Fruit fly (Drosophila melanogaster): Measurements from ENCODE around the gene dnc.
A peak's percentile ranks its signal among the peaks of the same experiment; 100 is the strongest.

The dnc gene

DNA sequence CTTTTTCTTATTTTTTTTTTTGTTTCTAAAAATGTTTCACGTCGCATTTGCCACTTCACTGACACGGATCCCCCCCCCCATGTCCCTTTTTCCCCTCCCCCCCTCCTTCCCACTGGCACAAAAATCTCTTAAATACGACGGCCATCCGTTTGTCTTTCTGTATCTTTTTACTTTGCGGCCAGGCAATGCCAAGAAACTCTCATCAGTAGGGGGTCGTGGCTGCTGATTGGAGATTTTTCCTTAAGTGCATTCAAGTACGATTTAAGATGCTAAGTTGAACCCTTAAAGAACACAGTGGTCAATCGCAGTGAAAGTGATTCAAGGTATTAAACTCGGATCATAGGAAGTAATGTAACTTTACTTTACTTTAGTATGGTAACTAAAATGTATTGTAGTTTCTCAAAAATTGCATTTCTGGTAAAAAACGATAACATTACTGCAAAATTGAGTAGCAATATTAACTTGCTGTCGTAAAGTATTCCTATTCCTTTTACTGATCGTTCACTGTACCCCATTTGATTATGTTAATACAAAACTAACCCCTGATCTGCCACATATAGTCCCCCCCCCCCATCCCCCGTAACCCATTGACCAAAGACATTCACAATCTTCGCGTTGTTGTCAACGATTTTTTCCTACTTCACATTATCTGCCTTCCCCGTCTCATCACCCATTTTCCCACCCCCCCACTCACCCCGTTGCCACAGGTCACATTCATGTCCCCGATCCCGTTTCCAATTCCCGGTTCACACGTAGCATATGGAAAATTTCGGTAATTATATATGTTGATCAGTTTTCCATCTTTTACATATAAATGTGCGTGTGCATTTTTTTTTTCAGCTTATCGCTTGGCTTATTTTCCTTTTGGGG is 168.4 kb downstream of the dnc start:
- TF ChIP-seq CG17801 (GFP tag; optimal IDR thresholded peaks at IDR 0.05; ENCODE audit: partially characterized antibody): no peak

DNA sequence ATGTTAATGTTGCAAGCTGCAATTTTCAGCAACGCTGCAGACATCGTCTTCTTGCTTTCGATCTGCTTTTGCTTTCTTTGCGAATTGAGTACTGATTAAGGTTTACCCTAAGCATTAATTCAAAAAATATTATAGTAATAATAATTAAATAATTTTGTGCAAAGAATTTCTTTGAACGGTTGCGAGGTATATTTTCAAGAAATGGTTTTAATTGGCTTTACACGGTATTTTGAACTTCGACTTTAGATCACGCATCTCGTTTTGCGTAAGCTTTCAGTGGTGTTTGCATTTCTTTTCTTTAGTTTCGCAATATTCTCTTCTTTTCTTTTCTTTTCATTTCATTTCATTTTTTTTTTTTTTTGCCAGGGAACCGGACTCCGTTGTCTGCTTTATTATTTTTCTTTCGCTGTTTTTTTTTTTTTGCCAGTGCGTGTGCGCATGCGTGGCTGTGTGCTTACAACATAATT is 170.4 kb downstream of the dnc start:
- no peak for TF ChIP-seq CG17801 (GFP tag; optimal IDR thresholded peaks at IDR 0.05; ENCODE audit: partially characterized antibody)

DNA sequence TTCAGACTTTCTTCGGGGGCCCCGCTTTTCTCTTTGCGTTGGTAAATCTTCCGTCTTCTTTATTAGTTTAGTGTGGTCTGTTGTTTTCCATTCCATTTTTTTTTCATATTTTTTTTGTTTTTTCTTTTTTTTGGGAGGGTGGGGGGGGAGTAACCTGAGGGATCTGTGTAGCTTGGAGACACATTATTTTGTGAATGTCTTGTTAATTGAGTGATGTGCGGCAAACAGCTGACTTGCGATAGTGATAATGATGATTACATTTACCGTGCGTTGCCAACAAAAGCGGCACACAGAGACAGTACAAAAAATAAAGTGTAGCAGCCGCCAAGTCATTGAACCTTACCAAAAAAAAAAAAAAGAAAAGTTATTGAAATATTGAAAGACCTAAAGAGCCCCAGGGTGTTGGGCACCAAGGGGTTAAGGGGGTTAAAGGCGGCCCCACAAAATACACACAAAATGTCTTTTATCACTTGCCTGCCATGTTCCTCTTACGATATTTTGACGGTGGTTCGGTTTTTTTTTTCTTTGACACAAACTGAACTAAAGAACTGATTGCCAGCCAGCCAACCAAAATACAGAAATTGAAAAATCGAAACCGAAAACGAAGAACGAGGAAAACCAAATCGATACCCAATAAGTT is 173.5 kb downstream of the dnc start:
- TF ChIP-seq CG17801 (GFP tag; optimal IDR thresholded peaks at IDR 0.05; ENCODE audit: partially characterized antibody): no peak

DNA sequence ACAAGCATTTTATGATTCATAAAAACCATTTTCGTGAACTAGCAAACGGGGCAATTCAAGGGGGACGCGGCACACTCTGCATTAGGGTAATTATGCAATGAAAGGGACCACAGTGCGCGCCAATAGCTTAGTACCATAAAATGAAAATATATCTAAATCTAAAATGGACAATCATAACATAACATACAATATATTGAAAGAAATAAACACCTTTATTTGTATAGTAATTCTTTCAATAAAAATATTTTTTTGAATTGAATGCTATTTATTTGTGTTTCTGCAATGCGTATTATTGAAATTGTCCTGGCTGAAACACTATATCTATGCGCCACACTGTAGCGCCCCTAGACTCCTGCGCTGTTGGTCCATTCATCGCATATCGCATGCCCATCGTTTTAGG is 174.7 kb downstream of the dnc start:
- no peak for TF ChIP-seq CG17801 (GFP tag; optimal IDR thresholded peaks at IDR 0.05; ENCODE audit: partially characterized antibody)

DNA sequence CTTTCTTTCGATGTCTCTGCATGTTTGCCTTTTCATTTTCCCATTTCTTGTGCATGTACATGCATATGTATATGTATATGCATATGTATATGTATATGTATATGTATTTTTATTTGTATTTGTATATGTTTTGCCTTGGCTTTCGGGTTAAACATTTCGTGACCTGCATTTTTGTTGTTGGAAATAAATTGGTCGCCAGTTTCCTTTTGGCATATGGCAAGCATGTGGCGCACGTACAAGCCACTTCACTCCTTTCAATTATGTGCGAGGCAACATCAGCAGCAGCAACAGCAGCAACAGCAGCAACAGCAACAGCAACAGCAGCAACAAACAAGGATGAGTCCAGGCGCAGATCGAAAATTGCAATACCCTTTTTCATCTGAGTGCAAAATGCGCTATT is 175.3 kb downstream of the dnc start:
- TF ChIP-seq CG17801 (GFP tag; optimal IDR thresholded peaks at IDR 0.05; ENCODE audit: partially characterized antibody): no peak

DNA sequence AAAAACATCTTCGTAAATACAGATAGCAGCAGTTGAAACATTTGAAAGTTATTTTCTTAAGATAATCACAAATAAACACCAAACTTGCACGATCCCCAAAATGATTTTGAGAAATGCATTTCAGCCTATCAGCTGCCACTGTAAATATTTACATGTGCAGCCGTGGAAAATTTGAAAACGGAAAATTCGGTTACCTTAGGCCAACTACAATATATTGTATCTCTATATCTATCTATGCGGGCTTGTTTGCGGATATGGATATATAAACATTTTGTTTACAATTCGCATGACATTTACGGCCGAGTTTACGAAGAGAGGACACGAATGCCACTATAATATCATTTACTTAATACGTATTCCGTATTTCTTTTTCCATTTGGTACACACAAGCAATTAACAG is 178.2 kb downstream of the dnc start:
- TF ChIP-seq CG17801 (GFP tag; optimal IDR thresholded peaks at IDR 0.05; ENCODE audit: partially characterized antibody): no peak

DNA sequence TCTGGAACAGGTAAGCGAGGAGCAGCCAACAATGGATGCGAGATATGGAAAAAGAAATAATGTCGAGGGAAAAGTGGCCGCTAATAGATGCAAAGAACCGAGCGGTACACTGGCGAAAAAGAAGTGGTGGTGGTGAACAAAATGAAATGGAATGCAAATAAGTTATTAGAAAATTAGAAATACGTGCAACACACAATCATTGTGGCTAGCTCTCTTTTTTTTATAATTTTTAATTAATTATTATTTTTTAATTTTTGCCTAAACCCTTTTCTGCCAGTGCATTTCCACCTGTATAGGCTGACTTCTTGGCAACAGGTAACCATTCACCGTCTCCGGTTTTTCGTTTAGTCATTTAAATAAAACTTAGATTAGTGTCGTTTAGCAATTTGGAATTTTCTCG is 178.9 kb downstream of the dnc start:
- no peak for TF ChIP-seq CG17801 (GFP tag; optimal IDR thresholded peaks at IDR 0.05; ENCODE audit: partially characterized antibody)

DNA sequence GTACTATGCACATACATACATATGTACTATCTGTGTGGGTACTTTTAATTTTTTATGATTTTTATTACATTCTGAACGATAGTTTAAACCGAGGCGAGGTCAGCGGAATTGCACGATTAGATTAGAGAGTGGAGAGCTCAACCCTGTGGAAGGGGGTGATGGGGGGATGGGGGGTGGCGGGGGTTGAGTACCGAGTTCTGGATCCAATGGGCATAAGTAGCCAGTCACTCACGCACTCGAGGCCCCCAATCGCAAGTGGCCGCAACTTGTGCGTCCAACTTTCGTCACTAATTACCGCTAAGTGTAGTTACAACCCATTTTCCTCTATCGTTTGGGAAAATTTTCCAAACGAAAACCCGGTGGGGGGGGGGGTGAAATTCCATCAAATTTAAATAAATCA is 180.0 kb downstream of the dnc start:
- TF ChIP-seq CG17801 (GFP tag; optimal IDR thresholded peaks at IDR 0.05; ENCODE audit: partially characterized antibody): no peak

DNA sequence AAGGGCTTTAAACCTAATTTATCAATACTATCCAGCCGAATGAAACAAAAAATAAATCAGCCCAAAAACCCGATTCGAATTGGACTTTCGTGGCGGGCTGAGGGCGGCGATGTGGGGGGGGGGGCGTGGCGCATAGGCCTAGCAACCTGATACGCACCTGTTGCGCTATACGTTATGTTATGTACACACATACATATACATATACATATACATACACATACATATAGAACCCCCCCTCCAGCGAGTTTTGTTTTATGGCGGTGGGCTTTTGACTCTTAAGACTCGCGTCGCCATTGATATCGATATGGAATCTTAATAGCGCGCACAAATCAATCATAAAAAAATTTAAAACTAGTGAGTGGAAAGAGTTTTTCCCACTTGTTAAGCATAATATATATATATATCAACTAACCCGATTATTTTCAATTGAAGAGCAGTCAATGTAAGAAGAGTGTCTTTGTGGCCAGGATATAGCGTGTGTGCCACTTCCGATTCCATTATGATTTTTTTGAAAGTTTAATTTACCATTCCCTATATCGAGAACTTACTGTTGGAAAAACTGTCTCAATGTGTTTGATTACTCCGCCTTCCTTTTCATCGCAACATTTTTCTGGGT is 180.8 kb downstream of the dnc start:
- TF ChIP-seq CG17801 (GFP tag; optimal IDR thresholded peaks at IDR 0.05; ENCODE audit: partially characterized antibody): no peak

DNA sequence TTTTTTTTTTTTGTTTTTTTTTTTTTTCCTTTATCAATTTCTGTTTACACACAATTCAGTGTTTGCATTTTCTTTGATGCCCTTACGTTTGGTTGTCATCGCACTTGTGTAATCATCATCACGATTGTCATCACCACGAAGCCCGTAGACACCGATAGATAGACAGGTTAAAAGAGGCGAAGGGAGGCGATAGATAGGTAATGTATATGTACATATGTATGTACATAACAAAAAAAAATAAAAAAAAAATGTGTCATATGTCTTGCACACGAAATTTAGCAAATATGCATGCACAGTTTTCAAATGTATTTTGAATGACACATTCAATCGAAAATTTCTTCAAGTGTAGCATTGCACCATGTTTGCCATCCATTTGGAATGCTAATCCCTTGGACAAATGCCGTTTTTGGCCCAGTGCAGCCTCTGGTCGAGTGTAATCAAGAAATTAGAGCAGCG is 181.5 kb downstream of the dnc start:
- TF ChIP-seq CG17801 (GFP tag; optimal IDR thresholded peaks at IDR 0.05; ENCODE audit: partially characterized antibody): no peak

DNA sequence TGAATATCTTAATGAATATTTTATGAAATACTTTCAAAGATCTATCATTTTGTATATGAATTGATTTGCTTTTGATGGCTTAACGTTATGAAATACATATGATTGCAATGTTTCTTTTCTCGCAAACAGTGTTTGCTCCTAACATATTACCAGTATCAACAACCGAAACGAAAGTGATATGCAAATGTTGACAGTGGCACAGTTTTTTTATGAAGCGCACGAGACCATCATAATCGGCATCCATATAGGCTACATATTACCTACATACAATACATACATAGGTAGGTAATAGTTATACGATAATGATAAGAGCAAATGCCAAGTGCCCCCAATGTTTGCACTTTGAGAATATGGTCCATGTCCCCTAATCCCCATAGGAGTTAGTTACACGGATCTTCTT is 182.6 kb downstream of the dnc start:
- TF ChIP-seq CG17801 (GFP tag; optimal IDR thresholded peaks at IDR 0.05; ENCODE audit: partially characterized antibody): no peak

DNA sequence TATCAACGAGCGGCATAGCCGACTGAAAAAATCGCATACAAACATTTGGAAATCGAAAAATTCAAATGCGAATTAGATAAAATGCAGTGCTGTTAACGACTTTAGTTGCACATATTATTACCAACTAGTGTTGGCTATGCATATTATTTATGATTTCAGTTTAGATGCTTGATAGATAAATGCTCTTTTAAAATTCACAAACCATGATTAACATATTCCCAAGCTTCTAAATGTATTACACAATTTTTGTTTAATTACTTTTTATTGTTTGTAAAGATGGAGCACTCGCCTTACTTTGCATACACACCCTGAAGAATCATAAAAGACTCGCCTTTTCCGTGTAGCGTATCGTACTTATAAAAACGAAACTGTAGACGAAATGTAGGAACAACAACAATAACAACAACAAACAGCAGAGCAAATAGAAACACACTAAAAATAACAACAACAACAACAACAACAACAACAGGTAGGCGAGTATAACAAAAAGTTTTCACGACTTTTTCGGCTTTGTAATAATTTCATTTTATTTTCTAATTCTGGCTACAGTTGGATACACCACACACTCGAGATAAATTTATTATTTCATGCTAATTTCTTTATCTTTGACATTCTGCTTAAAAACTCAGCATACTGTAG is 184.3 kb downstream of the dnc start:
- TF ChIP-seq CG17801 (GFP tag; optimal IDR thresholded peaks at IDR 0.05; ENCODE audit: partially characterized antibody): peak; percentile 59

DNA sequence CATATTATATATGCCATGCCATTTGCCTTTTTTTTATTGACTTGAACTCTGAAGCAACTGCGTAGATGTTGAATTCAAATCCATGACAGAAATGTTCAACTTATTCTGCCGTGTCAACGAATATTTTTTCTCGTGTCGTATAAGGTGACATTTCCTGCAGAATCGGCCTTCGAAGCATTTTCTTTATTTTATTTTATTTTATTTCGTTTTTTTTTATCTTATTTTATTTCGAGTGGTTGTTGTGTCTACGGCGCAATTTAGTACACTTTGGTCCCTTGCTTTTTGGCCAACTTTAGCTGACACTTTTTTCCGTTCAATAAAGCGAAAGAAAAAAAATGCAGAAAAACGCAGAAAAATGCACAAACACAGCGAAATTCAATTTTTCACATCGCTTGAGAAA is 185.4 kb downstream of the dnc start:
- peak; percentile 62 for TF ChIP-seq CG17801 (GFP tag; optimal IDR thresholded peaks at IDR 0.05; ENCODE audit: partially characterized antibody)

DNA sequence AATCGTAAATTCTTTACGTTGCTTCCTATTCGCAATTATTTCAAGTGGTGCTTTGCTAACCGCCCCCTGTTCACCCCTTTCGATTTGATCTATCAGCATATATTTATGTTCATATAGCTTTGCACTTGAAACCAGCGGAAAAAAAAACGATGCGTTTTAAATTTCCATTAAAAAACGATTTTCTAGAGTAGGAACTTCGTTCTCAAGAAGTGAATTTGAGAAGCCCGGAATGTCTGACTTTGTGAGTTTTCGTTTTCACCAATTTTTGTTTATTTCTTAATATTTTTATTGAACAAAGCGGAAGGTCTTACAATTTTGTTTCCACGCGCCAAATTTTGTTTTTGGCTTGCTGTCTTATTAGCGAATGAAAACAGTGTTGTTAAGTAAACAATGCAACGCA is 186.2 kb downstream of the dnc start:
- TF ChIP-seq CG17801 (GFP tag; optimal IDR thresholded peaks at IDR 0.05; ENCODE audit: partially characterized antibody): no peak

DNA sequence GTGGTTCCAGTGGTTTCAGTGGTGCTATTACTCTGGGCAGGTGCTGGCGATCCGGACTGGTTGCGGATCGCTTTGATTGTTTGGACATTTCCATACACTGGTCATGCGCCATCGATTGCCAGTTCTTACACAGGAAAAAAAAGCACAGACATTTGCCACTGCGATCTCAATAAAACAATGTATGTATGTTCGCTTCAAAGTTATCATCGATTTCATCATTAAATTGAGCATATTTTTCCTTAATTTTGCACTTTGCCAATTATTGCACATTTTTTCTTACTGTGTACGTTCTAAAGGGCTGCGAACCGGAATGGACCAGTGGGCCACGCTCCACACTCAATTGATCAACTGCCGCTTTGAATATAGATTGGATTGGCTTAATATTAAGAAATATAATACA is 187.4 kb downstream of the dnc start:
- no peak for TF ChIP-seq CG17801 (GFP tag; optimal IDR thresholded peaks at IDR 0.05; ENCODE audit: partially characterized antibody)

All from ovary, adult (tissue).